Worm (Caenorhabditis elegans) whole organism, L4 larva: ENCODE measurements around the gene sri-46.

Source experiments
- F49E8.2 ChIP-seq: sonication (generic microtip); optimal IDR thresholded peaks from 2 replicates; lab custom pipeline; 2016; ENCODE audit warnings: missing compliant biosample characterization, mild to moderate bottlenecking, missing genetic modification characterization, borderline replicate concordance
- dmd-9 ChIP-seq: fragments of 200-800 bp; sonication (Bioruptor generic); IDR thresholded peaks from 2 replicates; pipeline ENCODE4 v1.3.6; 2022; ENCODE audit warnings: missing genetic modification reagents, missing genetic modification characterization, missing compliant biosample characterization
- egl-27 ChIP-seq: sonication (generic microtip); optimal IDR thresholded peaks from 3 replicates; lab custom pipeline; 2017; ENCODE audit warnings: missing biosample characterization, missing genetic modification reagents, missing genetic modification characterization
- fkh-10 ChIP-seq: fragments of 150-350 bp; optimal IDR thresholded peaks from 2 replicates; lab custom pipeline; 2014; ENCODE audit warnings: missing biosample characterization, missing genetic modification reagents, missing genetic modification characterization
- nhr-28 ChIP-seq: fragments of 150-350 bp; optimal IDR thresholded peaks from 2 replicates; lab custom pipeline; 2014; ENCODE audit warnings: missing biosample characterization, missing genetic modification characterization
- nhr-48 ChIP-seq: sonication (generic microtip); optimal IDR thresholded peaks from 2 replicates; lab custom pipeline; 2016; ENCODE audit warnings: mild to moderate bottlenecking, missing genetic modification characterization, missing compliant biosample characterization
- nhr-76 ChIP-seq: fragments of 150-350 bp; optimal IDR thresholded peaks from 2 replicates; lab custom pipeline; 2014; ENCODE audit warnings: missing biosample characterization, missing genetic modification characterization
- pha-4 ChIP-seq, 2 experiments: fragments of 150-350 bp in 1 of 2; fragments of 200-800 bp in 1 of 2; sonication (Bioruptor generic) in 1 of 2; IDR thresholded peaks in 1 of 2; optimal IDR thresholded peaks in 1 of 2; 2 replicates each; pipeline versions ENCODE4 v1.3.6 to Lab custom; 2014 to 2022; ENCODE audit warnings: missing genetic modification characterization in 2 of 2, missing genetic modification reagents in 2 of 2, missing biosample characterization in 1 of 2, missing compliant biosample characterization in 1 of 2
- unc-62 ChIP-seq, 3 experiments: fragments of 150-350 bp in 1 of 3; sonication (generic microtip); optimal IDR thresholded peaks in 2 of 3; peaks in 1 of 3; 1 replicate in 1 of 3; 2 replicates in 2 of 3; lab custom pipeline; 2014 to 2017; ENCODE audit warnings: missing biosample characterization in 3 of 3, missing genetic modification characterization in 3 of 3, missing genetic modification reagents in 3 of 3, missing genotype in 1 of 3
- zag-1 ChIP-seq: fragments of 150-350 bp; optimal IDR thresholded peaks from 2 replicates; lab custom pipeline; 2014; ENCODE audit warnings: missing biosample characterization, missing genetic modification characterization
- zip-11 ChIP-seq: fragments of 200-800 bp; sonication (Bioruptor generic); IDR thresholded peaks from 2 replicates; pipeline ENCODE4 v1.3.6; 2022; ENCODE audit warnings: missing genetic modification characterization, missing compliant biosample characterization

- TF ChIP-seq F49E8.2 (tag; lab: Kevin White, UChicago), result no peak
- no peak for TF ChIP-seq zip-11 (GFP tag; lab: Robert Waterston, UW)
- no peak for TF ChIP-seq zag-1 (tag; lab: Kevin White, UChicago)
- no peak for TF ChIP-seq nhr-76 (tag; lab: Kevin White, UChicago)
- TF ChIP-seq egl-27, result no peak
- no peak for TF ChIP-seq pha-4 (GFP tag; IDR thresholded peaks at IDR 0.05; lab: Robert Waterston, UW)
- no peak for TF ChIP-seq pha-4 (tag; optimal IDR thresholded peaks at IDR 0.05; lab: Kevin White, UChicago)
- no peak for TF ChIP-seq dmd-9 (GFP tag; lab: Robert Waterston, UW)
- TF ChIP-seq nhr-48 (tag; lab: Kevin White, UChicago), result no peak
- TF ChIP-seq nhr-28 (tag; lab: Kevin White, UChicago), result no peak
- no peak for TF ChIP-seq fkh-10 (GFP tag; lab: Kevin White, UChicago)
- no peak for TF ChIP-seq unc-62 (GFP tag; optimal IDR thresholded peaks at IDR 0.05 in 1 of 2; lab: Kevin White, UChicago)
- TF ChIP-seq unc-62 (tag; optimal IDR thresholded peaks at IDR 0.05; lab: Kevin White, UChicago), result no peak
Observed at ce11 chrII:639467-639866, 31.5 kb downstream of the sri-46 start, which contains the start of gene K07E8.6.
